Worm (Caenorhabditis elegans) whole organism, late embryonic: ENCODE data around the gene F56B3.2.

Experiments used
- K02D7.2 ChIP-seq: sonication (generic microtip); optimal IDR thresholded peaks from 2 replicates; lab custom pipeline; 2017; ENCODE audit warnings: mild to moderate bottlenecking, missing genetic modification characterization, missing compliant biosample characterization
- ama-1 ChIP-seq: fragments of 150-350 bp; optimal IDR thresholded peaks from 2 replicates; lab custom pipeline; 2014
- ceh-2 ChIP-seq: sonication (generic microtip); optimal IDR thresholded peaks from 2 replicates; lab custom pipeline; 2016; ENCODE audit warnings: missing genotype, missing genetic modification characterization, missing compliant biosample characterization
- ceh-34 ChIP-seq: sonication (generic microtip); optimal IDR thresholded peaks from 2 replicates; lab custom pipeline; 2016; ENCODE audit warnings: mild to moderate bottlenecking, missing genetic modification characterization, missing compliant biosample characterization
- ceh-9 ChIP-seq: sonication (generic microtip); optimal IDR thresholded peaks from 2 replicates; lab custom pipeline; 2016; ENCODE audit warnings: mild to moderate bottlenecking, missing genetic modification characterization, inconsistent platforms, missing compliant biosample characterization
- dmd-4 ChIP-seq: sonication (generic microtip); optimal IDR thresholded peaks from 2 replicates; lab custom pipeline; 2016; ENCODE audit warnings: borderline replicate concordance, missing genetic modification characterization, missing compliant biosample characterization
- ets-4 ChIP-seq: sonication (generic microtip); optimal IDR thresholded peaks from 2 replicates; lab custom pipeline; 2016; ENCODE audit warnings: missing genetic modification characterization, missing compliant biosample characterization
- lin-11 ChIP-seq: fragments of 200-800 bp; sonication (Bioruptor generic); optimal IDR thresholded peaks from 2 replicates; lab custom pipeline; 2018; ENCODE audit warnings: mild to moderate bottlenecking, missing genetic modification characterization, missing compliant biosample characterization
- nhr-11 ChIP-seq: fragments of 150-350 bp; optimal IDR thresholded peaks from 2 replicates; lab custom pipeline; 2014; ENCODE audit warnings: missing biosample characterization, missing genetic modification characterization
- npax-4 ChIP-seq: sonication (generic microtip); optimal IDR thresholded peaks from 2 replicates; lab custom pipeline; 2016; ENCODE audit warnings: missing genetic modification characterization, missing compliant biosample characterization
- pha-4 ChIP-seq: fragments of 150-350 bp; optimal IDR thresholded peaks from 2 replicates; lab custom pipeline; 2018; ENCODE audit warnings: missing biosample characterization, missing genetic modification reagents, missing genetic modification characterization
- rnt-1 ChIP-seq: sonication (generic microtip); optimal IDR thresholded peaks from 2 replicates; lab custom pipeline; 2016; ENCODE audit warnings: missing genetic modification characterization, missing compliant biosample characterization
- tbx-7 ChIP-seq: sonication (generic microtip); optimal IDR thresholded peaks from 2 replicates; lab custom pipeline; 2016; ENCODE audit warnings: missing genotype, missing genetic modification characterization, missing compliant biosample characterization
- unc-42 ChIP-seq: sonication (generic microtip); optimal IDR thresholded peaks from 2 replicates; lab custom pipeline; 2016; ENCODE audit warnings: missing genotype, missing genetic modification characterization, missing compliant biosample characterization

DNA sequence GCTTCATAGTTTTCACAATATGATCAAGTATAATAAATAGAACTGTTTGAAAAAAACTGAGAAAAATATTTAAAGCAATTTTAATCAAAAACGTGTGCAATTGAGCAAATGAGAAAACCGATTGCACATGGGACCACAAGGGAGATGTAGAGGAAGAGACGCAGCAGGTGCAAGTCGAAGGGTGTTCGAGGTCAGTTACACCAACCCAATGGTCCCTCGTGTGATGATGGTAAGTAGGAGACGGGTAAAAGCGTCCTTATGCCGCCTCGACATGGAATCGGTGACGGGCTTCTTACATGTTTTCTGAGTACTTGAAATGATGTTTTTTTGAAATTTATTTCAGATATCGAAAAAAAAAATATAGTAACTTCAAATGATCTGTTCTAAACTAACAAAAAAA is 40.3 kb downstream of the F56B3.2 start, which contains the start of gene Y55F3C.9:
- TF ChIP-seq unc-42 (tag; lab: Kevin White, UChicago): no peak
- no peak for TF ChIP-seq ceh-9 (tag; lab: Kevin White, UChicago)
- TF ChIP-seq K02D7.2: no peak
- no peak for TF ChIP-seq pha-4 (tag; lab: Kevin White, UChicago)
- no peak for TF ChIP-seq nhr-11 (tag; lab: Kevin White, UChicago)
- TF ChIP-seq ceh-2 (tag; lab: Kevin White, UChicago): no peak
- no peak for TF ChIP-seq ama-1 (lab: Kevin White, UChicago)
- TF ChIP-seq ets-4 (tag; lab: Kevin White, UChicago): no peak
- no peak for TF ChIP-seq npax-4
- TF ChIP-seq rnt-1: no peak
- no peak for TF ChIP-seq tbx-7 (tag; lab: Kevin White, UChicago)
- no peak for TF ChIP-seq dmd-4 (tag; lab: Kevin White, UChicago)
- no peak for TF ChIP-seq lin-11 (tag; lab: Kevin White, UChicago)
- TF ChIP-seq ceh-34: no peak
